Worm (Caenorhabditis elegans) whole organism, L1 larva: ENCODE measurements around the gene F47E1.2.

Experiments used
- ceh-88 ChIP-seq: fragments of 200-800 bp; sonication (Bioruptor generic); IDR thresholded peaks from 2 replicates; pipeline ENCODE4 v1.3.6; 2022; ENCODE audit warnings: missing genetic modification characterization, missing compliant biosample characterization
- dpl-1 ChIP-seq, 3 experiments: fragments of 150-350 bp in 2 of 3; sonication (generic microtip) in 1 of 3; optimal IDR thresholded peaks; 2 replicates each; lab custom pipeline; 2014 to 2017; ENCODE audit warnings: missing biosample characterization in 3 of 3, missing genetic modification characterization in 3 of 3, missing genetic modification reagents in 3 of 3
- dsc-1 ChIP-seq: sonication (generic microtip); optimal IDR thresholded peaks from 2 replicates; lab custom pipeline; 2016; ENCODE audit warnings: mild to moderate bottlenecking, missing genetic modification characterization, missing compliant biosample characterization
- egl-27 ChIP-seq, 2 experiments: fragments of 150-350 bp in 1 of 2; sonication (generic microtip); optimal IDR thresholded peaks; 3 replicates each; lab custom pipeline; 2017 to 2018; ENCODE audit warnings: missing biosample characterization in 2 of 2, missing genetic modification characterization in 2 of 2, missing genetic modification reagents in 2 of 2
- fkh-8 ChIP-seq: sonication (generic microtip); optimal IDR thresholded peaks from 2 replicates; lab custom pipeline; 2016; ENCODE audit warnings: mild to moderate bottlenecking, missing genetic modification characterization, missing compliant biosample characterization
- lin-13 ChIP-seq: fragments of 150-350 bp; optimal IDR thresholded peaks from 2 replicates; lab custom pipeline; 2014; ENCODE audit warnings: missing biosample characterization, missing genetic modification reagents, missing genetic modification characterization
- lin-35 ChIP-seq, 2 experiments: fragments of 150-350 bp; optimal IDR thresholded peaks; 2 replicates each; lab custom pipeline; 2014; ENCODE audit warnings: missing biosample characterization in 2 of 2, missing genetic modification characterization in 2 of 2, missing genetic modification reagents in 2 of 2
- nhr-237 ChIP-seq: fragments of 150-350 bp; optimal IDR thresholded peaks from 2 replicates; lab custom pipeline; 2014; ENCODE audit warnings: missing biosample characterization, missing genetic modification characterization
- nhr-77 ChIP-seq: fragments of 150-350 bp; optimal IDR thresholded peaks from 2 replicates; lab custom pipeline; 2014; ENCODE audit warnings: missing biosample characterization, missing genetic modification characterization
- pag-3 ChIP-seq: sonication (generic microtip); optimal IDR thresholded peaks from 2 replicates; lab custom pipeline; 2017; ENCODE audit warnings: missing genetic modification characterization, mild to moderate bottlenecking, missing compliant biosample characterization, antibody characterized with exemption, borderline replicate concordance; ENCODE audit not compliant: insufficient read depth
- skn-1 ChIP-seq: fragments of 150-350 bp; optimal IDR thresholded peaks from 2 replicates; lab custom pipeline; 2014; ENCODE audit warnings: missing biosample characterization, missing genetic modification characterization
- sox-4 ChIP-seq: sonication (generic microtip); optimal IDR thresholded peaks from 2 replicates; lab custom pipeline; 2016; ENCODE audit warnings: missing genetic modification characterization, missing compliant biosample characterization
- zag-1 ChIP-seq: fragments of 150-350 bp; optimal IDR thresholded peaks from 2 replicates; lab custom pipeline; 2014; ENCODE audit warnings: missing biosample characterization, missing genetic modification characterization

- TF ChIP-seq nhr-237: no peak
- no peak for TF ChIP-seq nhr-77 (tag; lab: Kevin White, UChicago)
- peak; percentile 10 for TF ChIP-seq lin-13
- no peak for TF ChIP-seq egl-27 (tag; optimal IDR thresholded peaks at IDR 0.05; lab: Kevin White, UChicago)
- peak; percentile 6 for TF ChIP-seq skn-1
- TF ChIP-seq pag-3 (tag; lab: Kevin White, UChicago): no peak
- TF ChIP-seq sox-4 (tag; lab: Kevin White, UChicago): no peak
- TF ChIP-seq ceh-88 (GFP tag; lab: Robert Waterston, UW): no peak
- no peak for TF ChIP-seq dpl-1 (GFP tag; optimal IDR thresholded peaks at IDR 0.05; lab: Kevin White, UChicago)
- no peak for TF ChIP-seq dsc-1 (tag; lab: Kevin White, UChicago)
- TF ChIP-seq zag-1 (tag; lab: Kevin White, UChicago): no peak
- TF ChIP-seq lin-35 (GFP tag; optimal IDR thresholded peaks at IDR 0.05; lab: Kevin White, UChicago): no peak
- TF ChIP-seq fkh-8 (tag; lab: Kevin White, UChicago): no peak
Measured at ce11 chrX:9085864-9086263, 28.4 kb downstream of the F47E1.2 start.
